Fruit fly (Drosophila melanogaster): Measurements from ENCODE around the gene lush.

- TF ChIP-seq wdn (GFP tag; IDR thresholded peaks at IDR 0.05), result no peak
- no peak for TF ChIP-seq yki (optimal IDR thresholded peaks at IDR 0.05)
- TF ChIP-seq inv (GFP tag; IDR thresholded peaks at IDR 0.05; ENCODE audit: partially characterized antibody), result no peak
- no peak for TF ChIP-seq h (optimal IDR thresholded peaks at IDR 0.05)
- no peak for TF ChIP-seq Dek (tag; optimal IDR thresholded peaks at IDR 0.05)
- TF ChIP-seq Dll (GFP tag; IDR thresholded peaks at IDR 0.05; ENCODE audit: partially characterized antibody), result no peak
These were observed 26.0 kb upstream of the lush start for dm6 chr3L:19631867-19632266.
